Fruit fly (Drosophila melanogaster) whole organism, wandering third instar larva: Measurements from ENCODE around the gene CG1979.

ENCODE experiments used
- Abd-B ChIP-seq: fragments of >200 bp; optimal IDR thresholded peaks from 2 replicates; lab custom pipeline; 2017; ENCODE audit warnings: missing biosample characterization, missing genetic modification characterization
- CG32264 ChIP-seq: fragments of 200-800 bp; sonication (Bioruptor generic); optimal IDR thresholded peaks from 2 replicates; lab custom pipeline; 2016; ENCODE audit warnings: missing biosample characterization, missing genetic modification characterization
- CG9705 ChIP-seq: fragments of 200-800 bp; sonication (Bioruptor generic); optimal IDR thresholded peaks from 2 replicates; lab custom pipeline; 2018; ENCODE audit warnings: missing biosample characterization, mild to moderate bottlenecking, missing genetic modification characterization
- CrebA ChIP-seq: fragments of 200-800 bp; sonication (Bioruptor generic); optimal IDR thresholded peaks from 2 replicates; lab custom pipeline; 2016; ENCODE audit warnings: missing biosample characterization, mild to moderate bottlenecking, missing genetic modification characterization, borderline replicate concordance
- Dfd ChIP-seq: fragments of >200 bp; optimal IDR thresholded peaks from 2 replicates; lab custom pipeline; 2017; ENCODE audit warnings: missing biosample characterization, missing genetic modification characterization
- Dif ChIP-seq: fragments of 200-275, 200-300 bp; sonication (Bioruptor generic); optimal IDR thresholded peaks from 2 replicates; lab custom pipeline; 2018; ENCODE audit warnings: missing biosample characterization, missing genetic modification characterization; ENCODE audit not compliant: partially characterized antibody
- GATAd ChIP-seq: sonication (Bioruptor generic); optimal IDR thresholded peaks from 2 replicates; lab custom pipeline; 2016; ENCODE audit warnings: missing biosample characterization, missing genetic modification characterization
- HLH106 ChIP-seq: fragments of 200-800 bp; optimal IDR thresholded peaks from 3 replicates; lab custom pipeline; 2019; ENCODE audit warnings: missing biosample characterization, mild to moderate bottlenecking, missing genetic modification characterization, moderate library complexity
- Hnf4 ChIP-seq: fragments of 200-800 bp; sonication (Bioruptor generic); optimal IDR thresholded peaks from 2 replicates; lab custom pipeline; 2016; ENCODE audit warnings: missing biosample characterization, mild to moderate bottlenecking, missing genetic modification characterization
- Hr78 ChIP-seq: fragments of >200 bp; optimal IDR thresholded peaks from 2 replicates; lab custom pipeline; 2017; ENCODE audit warnings: missing biosample characterization, missing genetic modification characterization
- Hr83 ChIP-seq: fragments of 200-300 bp; sonication (Bioruptor generic); optimal IDR thresholded peaks from 2 replicates; lab custom pipeline; 2016; ENCODE audit warnings: missing biosample characterization, mild to moderate bottlenecking, missing genetic modification characterization, moderate library complexity; ENCODE audit not compliant: poor library complexity, severe bottlenecking
- Jra ChIP-seq: sonication (Bioruptor generic); optimal IDR thresholded peaks from 2 replicates; lab custom pipeline; 2016; ENCODE audit warnings: missing biosample characterization, missing genetic modification characterization
- Mio ChIP-seq: sonication (Bioruptor generic); optimal IDR thresholded peaks from 2 replicates; lab custom pipeline; 2016; ENCODE audit warnings: missing biosample characterization, missing genetic modification characterization
- Myc ChIP-seq: fragments of >200 bp; optimal IDR thresholded peaks from 2 replicates; lab custom pipeline; 2017
- N ChIP-seq: fragments of >200 bp; optimal IDR thresholded peaks from 2 replicates; lab custom pipeline; 2018; ENCODE audit warnings: missing biosample characterization, missing external identifiers, missing genetic modification characterization
- OdsH ChIP-seq: fragments of 200-800 bp; sonication (Bioruptor generic); optimal IDR thresholded peaks from 2 replicates; lab custom pipeline; 2016; ENCODE audit warnings: missing biosample characterization, mild to moderate bottlenecking, missing genetic modification characterization
- Rel ChIP-seq, 2 experiments: fragments of 200-800 bp; sonication (Bioruptor generic) in 1 of 2; optimal IDR thresholded peaks; 2 replicates in 1 of 2; 3 replicates in 1 of 2; lab custom pipeline; 2016 to 2019; ENCODE audit warnings: mild to moderate bottlenecking in 2 of 2, missing biosample characterization in 2 of 2, missing genetic modification characterization in 2 of 2, moderate library complexity in 1 of 2
- Sp1 ChIP-seq: fragments of 200-800 bp; sonication (Bioruptor generic); optimal IDR thresholded peaks from 3 replicates; lab custom pipeline; 2019; ENCODE audit warnings: missing biosample characterization, mild to moderate bottlenecking, missing genetic modification characterization, moderate library complexity
- Vsx2 ChIP-seq: fragments of 200-300, 225-300 bp; sonication (Bioruptor generic); optimal IDR thresholded peaks from 2 replicates; lab custom pipeline; 2018; ENCODE audit warnings: missing biosample characterization, missing genetic modification characterization; ENCODE audit not compliant: partially characterized antibody
- br ChIP-seq: fragments of 200-800 bp; sonication (Bioruptor generic); optimal IDR thresholded peaks from 2 replicates; lab custom pipeline; 2016; ENCODE audit warnings: missing biosample characterization, missing genetic modification characterization
- brk ChIP-seq: fragments of 200-800 bp; sonication (Bioruptor generic); optimal IDR thresholded peaks from 2 replicates; lab custom pipeline; 2016; ENCODE audit warnings: missing biosample characterization, mild to moderate bottlenecking, missing genetic modification characterization
- dl ChIP-seq, 2 experiments: fragments of 175-275, 200-275 bp in 1 of 2; fragments of 200-275 bp in 1 of 2; sonication (Bioruptor generic); optimal IDR thresholded peaks; lab custom pipeline; 2018; ENCODE audit warnings: mild to moderate bottlenecking in 2 of 2, missing biosample characterization in 2 of 2, missing genetic modification characterization in 2 of 2, moderate library complexity in 2 of 2; ENCODE audit not compliant: partially characterized antibody in 2 of 2, insufficient read depth in 1 of 2
- dmrt93B ChIP-seq: fragments of 200-800 bp; sonication (Bioruptor generic); optimal IDR thresholded peaks from 2 replicates; lab custom pipeline; 2018; ENCODE audit warnings: missing biosample characterization, mild to moderate bottlenecking, missing genetic modification characterization
- dsf ChIP-seq: sonication (Bioruptor generic); optimal IDR thresholded peaks from 2 replicates; lab custom pipeline; 2016; ENCODE audit warnings: missing biosample characterization, missing genetic modification characterization, borderline replicate concordance
- ey ChIP-seq: fragments of 200-800 bp; sonication (Bioruptor generic); optimal IDR thresholded peaks from 2 replicates; lab custom pipeline; 2016; ENCODE audit warnings: missing biosample characterization, missing genetic modification characterization
- foxo ChIP-seq, 2 experiments: fragments of 200-800 bp; sonication (Bioruptor generic); optimal IDR thresholded peaks; 2 replicates in 1 of 2; 3 replicates in 1 of 2; lab custom pipeline; 2016 to 2017; ENCODE audit warnings: missing biosample characterization in 2 of 2, missing genetic modification characterization in 2 of 2
- fru ChIP-seq: fragments of 200-800 bp; sonication (Bioruptor generic); optimal IDR thresholded peaks from 3 replicates; lab custom pipeline; 2016; ENCODE audit warnings: missing biosample characterization, mild to moderate bottlenecking, missing genetic modification characterization
- h ChIP-seq: fragments of 200-800 bp; sonication (Bioruptor generic); optimal IDR thresholded peaks from 3 replicates; lab custom pipeline; 2016; ENCODE audit warnings: missing biosample characterization, mild to moderate bottlenecking, missing genetic modification characterization
- jim ChIP-seq: fragments of 175-275, 200-325 bp; sonication (Bioruptor generic); optimal IDR thresholded peaks from 2 replicates; lab custom pipeline; 2016; ENCODE audit warnings: missing biosample characterization, mild to moderate bottlenecking, missing genetic modification characterization
- lola ChIP-seq: fragments of >200 bp; optimal IDR thresholded peaks from 2 replicates; lab custom pipeline; 2017; ENCODE audit warnings: missing biosample characterization, missing genetic modification characterization
- pan ChIP-seq: fragments of >200 bp; optimal IDR thresholded peaks from 2 replicates; lab custom pipeline; 2017
- psq ChIP-seq: fragments of 200-800 bp; sonication (Bioruptor generic); optimal IDR thresholded peaks from 3 replicates; lab custom pipeline; 2017; ENCODE audit warnings: missing biosample characterization, mild to moderate bottlenecking, missing genetic modification characterization, moderate library complexity
- rgr ChIP-seq: fragments of 200-800 bp; sonication (Bioruptor generic); optimal IDR thresholded peaks from 3 replicates; lab custom pipeline; 2016; ENCODE audit warnings: missing biosample characterization, mild to moderate bottlenecking, missing genetic modification characterization
- sage ChIP-seq: fragments of 200-800 bp; sonication (Bioruptor generic); optimal IDR thresholded peaks from 2 replicates; lab custom pipeline; 2016; ENCODE audit warnings: missing biosample characterization, mild to moderate bottlenecking, missing genetic modification characterization
- sv ChIP-seq: fragments of 200-800 bp; sonication (Bioruptor generic); optimal IDR thresholded peaks from 3 replicates; lab custom pipeline; 2016; ENCODE audit warnings: missing biosample characterization, missing genetic modification characterization
- tai ChIP-seq: sonication (Bioruptor generic); optimal IDR thresholded peaks from 2 replicates; lab custom pipeline; 2016; ENCODE audit warnings: missing biosample characterization, missing genetic modification characterization
- usp ChIP-seq: fragments of >200 bp; optimal IDR thresholded peaks from 2 replicates; lab custom pipeline; 2017; ENCODE audit warnings: missing biosample characterization, missing genetic modification characterization
- woc ChIP-seq: sonication (Bioruptor generic); optimal IDR thresholded peaks from 2 replicates; lab custom pipeline; 2016; ENCODE audit warnings: missing biosample characterization, mild to moderate bottlenecking, missing genetic modification characterization

CG1979 gene

dm6 chr3R:7087201-7087505, 32.8 kb downstream of the CG1979 start:
- no peak for TF ChIP-seq sage (GFP tag; lab: Kevin White, UChicago)
- no peak for TF ChIP-seq Dif (GFP tag; lab: Kevin White, UChicago)
- no peak for TF ChIP-seq HLH106 (tag; lab: Kevin White, UChicago)
- no peak for TF ChIP-seq fru
- no peak for TF ChIP-seq Jra
- TF ChIP-seq dsf (GFP tag; lab: Kevin White, UChicago) = no peak
- no peak for TF ChIP-seq tai (GFP tag; lab: Kevin White, UChicago)
- no peak for TF ChIP-seq Vsx2 (GFP tag; lab: Kevin White, UChicago)
- TF ChIP-seq sv (GFP tag; lab: Kevin White, UChicago) = no peak
- no peak for TF ChIP-seq Mio
- no peak for TF ChIP-seq usp (GFP tag; lab: Kevin White, UChicago)
- no peak for TF ChIP-seq Hnf4 (GFP tag; lab: Kevin White, UChicago)
- no peak for TF ChIP-seq h (GFP tag; lab: Kevin White, UChicago)
- TF ChIP-seq psq (GFP tag; lab: Kevin White, UChicago) = no peak
- TF ChIP-seq jim (GFP tag; lab: Kevin White, UChicago) = no peak
- no peak for TF ChIP-seq Rel (GFP tag; optimal IDR thresholded peaks at IDR 0.05; lab: Kevin White, UChicago)
- TF ChIP-seq Rel (tag; optimal IDR thresholded peaks at IDR 0.05; lab: Kevin White, UChicago) = no peak
- no peak for TF ChIP-seq Myc (lab: Kevin White, UChicago)
- TF ChIP-seq Sp1 = no peak
- TF ChIP-seq lola = no peak

- no peak for TF ChIP-seq N
- no peak for TF ChIP-seq OdsH
- no peak for TF ChIP-seq pan (lab: Kevin White, UChicago)
- no peak for TF ChIP-seq dsf (GFP tag; lab: Kevin White, UChicago)
- no peak for TF ChIP-seq rgr (GFP tag; lab: Kevin White, UChicago)
- TF ChIP-seq jim (GFP tag; lab: Kevin White, UChicago) = no peak
- no peak for TF ChIP-seq Dfd (GFP tag; lab: Kevin White, UChicago)
- no peak for TF ChIP-seq Jra
- no peak for TF ChIP-seq Sp1
- no peak for TF ChIP-seq Hnf4 (GFP tag; lab: Kevin White, UChicago)
- TF ChIP-seq usp (GFP tag; lab: Kevin White, UChicago) = no peak
- no peak for TF ChIP-seq ey
- no peak for TF ChIP-seq Hr78 (GFP tag; lab: Kevin White, UChicago)
- no peak for TF ChIP-seq CG9705 (GFP tag; lab: Kevin White, UChicago)
- TF ChIP-seq br (GFP tag; lab: Kevin White, UChicago) = no peak
- TF ChIP-seq psq (GFP tag; lab: Kevin White, UChicago) = no peak
- TF ChIP-seq sage (GFP tag; lab: Kevin White, UChicago) = no peak
- TF ChIP-seq, all 38 proteins: peak for 0
Measured at dm6 chr3R:7087904-7088303, 33.5 kb downstream of the CG1979 start.

- TF ChIP-seq tai (GFP tag; lab: Kevin White, UChicago) (no peak), GATAd (GFP tag; lab: Kevin White, UChicago) (no peak), brk (peak; percentile 27), OdsH (no peak), h (GFP tag; lab: Kevin White, UChicago) (no peak), fru (no peak), Dfd (GFP tag; lab: Kevin White, UChicago) (no peak), sv (GFP tag; lab: Kevin White, UChicago) (no peak), lola (no peak), Hnf4 (GFP tag; lab: Kevin White, UChicago) (peak; percentile 13), Hr83 (GFP tag; lab: Kevin White, UChicago) (no peak), pan (lab: Kevin White, UChicago) (no peak), jim (GFP tag; lab: Kevin White, UChicago) (no peak), usp (GFP tag; lab: Kevin White, UChicago) (no peak), foxo (GFP tag; optimal IDR thresholded peaks at IDR 0.05; lab: Kevin White, UChicago) (no peak), Mio (no peak), Vsx2 (GFP tag; lab: Kevin White, UChicago) (no peak), CG9705 (GFP tag; lab: Kevin White, UChicago) (no peak), woc (GFP tag; lab: Kevin White, UChicago) (no peak), ey (no peak), sage (GFP tag; lab: Kevin White, UChicago) (no peak), Sp1 (no peak), Jra (peak; percentile 30), dmrt93B (GFP tag; lab: Kevin White, UChicago) (no peak), CrebA (GFP tag; lab: Kevin White, UChicago) (no peak), Rel (GFP tag; optimal IDR thresholded peaks at IDR 0.05; lab: Kevin White, UChicago) (no peak), Rel (tag; optimal IDR thresholded peaks at IDR 0.05; lab: Kevin White, UChicago) (peak; percentile 33), dl (GFP tag; optimal IDR thresholded peaks at IDR 0.05; lab: Kevin White, UChicago; ENCODE audit: insufficient read depth in 1 of 2, partially characterized antibody in 2 of 2) (no peak), psq (GFP tag; lab: Kevin White, UChicago) (no peak), br (GFP tag; lab: Kevin White, UChicago) (no peak), Hr78 (GFP tag; lab: Kevin White, UChicago) (no peak), CG32264 (GFP tag; lab: Kevin White, UChicago) (no peak), Abd-B (GFP tag; lab: Kevin White, UChicago) (no peak)
Measured at dm6 chr3R:7088837-7089361, 34.5 kb downstream of the CG1979 start.
